Fruit fly (Drosophila melanogaster): ENCODE data around the gene Cdk2.
A peak's percentile ranks its signal among the peaks of the same experiment; 100 is the strongest.

The Cdk2 gene

DNA sequence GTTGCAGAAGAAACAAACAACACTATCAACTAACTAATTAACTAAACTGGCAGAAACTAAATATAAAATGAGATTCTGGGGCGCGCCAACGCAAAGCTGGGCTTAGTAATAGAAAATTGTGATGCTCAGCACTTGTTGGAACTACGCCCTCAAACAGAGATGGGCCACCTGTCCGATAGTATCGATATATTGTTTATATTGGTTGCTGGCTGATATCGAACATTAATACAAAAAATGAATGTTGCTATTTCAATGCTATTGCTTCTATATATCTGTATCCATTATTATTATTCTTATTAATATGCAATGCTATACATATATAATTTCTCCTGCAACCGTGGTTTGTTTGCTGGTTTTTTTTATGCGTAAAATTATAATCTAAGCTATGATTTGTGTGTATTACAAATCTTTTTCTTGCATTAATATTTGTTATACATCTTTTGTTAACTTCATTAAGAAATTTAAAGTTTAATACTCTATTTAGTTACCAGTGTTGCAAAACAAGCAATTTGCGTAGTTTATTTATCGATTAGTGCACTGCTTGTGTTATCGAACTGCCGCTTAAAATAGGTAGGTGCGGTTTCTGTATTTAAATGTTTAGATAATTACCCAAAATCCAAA is 26.9 kb downstream of the Cdk2 start, which contains the start of gene CG31195 (continued):
- no peak for TF ChIP-seq GATAe (GFP tag; conservative IDR thresholded peaks at IDR 0.05)
- TF ChIP-seq tll (GFP tag; optimal IDR thresholded peaks at IDR 0.05), result no peak
- TF ChIP-seq eyg (GFP tag; optimal IDR thresholded peaks at IDR 0.05), result no peak
- TF ChIP-seq mld (GFP tag; IDR thresholded peaks at IDR 0.05; ENCODE audit: partially characterized antibody), result peak; percentile 58; the same call in 1 of the 3 replicates
- TF ChIP-seq CG34422 (GFP tag; IDR thresholded peaks at IDR 0.05), result 0 out of 3 replicates have a peak, but pooled peaks have one; percentile 18
- TF ChIP-seq hb (GFP tag; IDR thresholded peaks at IDR 0.05; ENCODE audit: partially characterized antibody), result peak; percentile 62; the same call in 2 of the 3 replicates
- no peak for TF ChIP-seq disco-r (GFP tag; optimal IDR thresholded peaks at IDR 0.05)
- peak; percentile 52; the same call in 1 of the 2 replicates for TF ChIP-seq ato (GFP tag; IDR thresholded peaks at IDR 0.05; ENCODE audit: partially characterized antibody)
- TF ChIP-seq CG11093 (GFP tag; IDR thresholded peaks at IDR 0.05), result no peak
- no peak for TF ChIP-seq H2.0 (GFP tag; IDR thresholded peaks at IDR 0.05)
- no peak for TF ChIP-seq cwo (GFP tag; optimal IDR thresholded peaks at IDR 0.05)
- TF ChIP-seq Fer1 (GFP tag; optimal IDR thresholded peaks at IDR 0.05), result no peak
- TF ChIP-seq CG14965 (GFP tag; optimal IDR thresholded peaks at IDR 0.05; ENCODE audit: borderline replicate concordance), result no peak
- no peak for TF ChIP-seq NFAT (GFP tag; IDR thresholded peaks at IDR 0.05)
- no peak for TF ChIP-seq pum (GFP tag; optimal IDR thresholded peaks at IDR 0.05)
- TF ChIP-seq prd (optimal IDR thresholded peaks at IDR 0.05), result no peak
- no peak for TF ChIP-seq prd (GFP tag; IDR thresholded peaks at IDR 0.05)
- TF ChIP-seq Nf-YC (tag; optimal IDR thresholded peaks at IDR 0.05), result no peak
- TF ChIP-seq Six4 (GFP tag; optimal IDR thresholded peaks at IDR 0.05), result no peak
- no peak for TF ChIP-seq z (GFP tag; IDR thresholded peaks at IDR 0.05)
- TF ChIP-seq al (GFP tag; IDR thresholded peaks at IDR 0.05), result no peak
- no peak for TF ChIP-seq CG7556 (GFP tag; optimal IDR thresholded peaks at IDR 0.05)
- TF ChIP-seq CG6272 (GFP tag; IDR thresholded peaks at IDR 0.05), result no peak
- peak; percentile 64 for TF ChIP-seq vnd (GFP tag; IDR thresholded peaks at IDR 0.05; ENCODE audit: partially characterized antibody)
- TF ChIP-seq corto (GFP tag; optimal IDR thresholded peaks at IDR 0.05), result no peak
- no peak for TF ChIP-seq sens (GFP tag)
- no peak for TF ChIP-seq CG34376 (GFP tag; optimal IDR thresholded peaks at IDR 0.05)
- peak; percentile 8 for TF ChIP-seq Med (GFP tag)
- no peak for TF ChIP-seq pho (GFP tag; optimal IDR thresholded peaks at IDR 0.05)
- no peak for TF ChIP-seq CG11696 (GFP tag; IDR thresholded peaks at IDR 0.05)
- no peak for TF ChIP-seq CG12769 (tag; optimal IDR thresholded peaks at IDR 0.05)
- no peak for TF ChIP-seq CG9437 (GFP tag; optimal IDR thresholded peaks at IDR 0.05)
- TF ChIP-seq pros (GFP tag; optimal IDR thresholded peaks at IDR 0.05), result no peak
- TF ChIP-seq CG6254 (GFP tag; optimal IDR thresholded peaks at IDR 0.05), result peak; percentile 39
- no peak for TF ChIP-seq yki (optimal IDR thresholded peaks at IDR 0.05)
- TF ChIP-seq CG17612 (GFP tag; IDR thresholded peaks at IDR 0.05), result no peak
- no peak for TF ChIP-seq gem (tag; optimal IDR thresholded peaks at IDR 0.05)
- TF ChIP-seq CG3407 (GFP tag; optimal IDR thresholded peaks at IDR 0.05), result no peak
- TF ChIP-seq CG1603 (tag; optimal IDR thresholded peaks at IDR 0.05), result no peak
- TF ChIP-seq CG12299 (tag; optimal IDR thresholded peaks at IDR 0.05), result no peak
- no peak for TF ChIP-seq Vsx1 (GFP tag; optimal IDR thresholded peaks at IDR 0.05)
- no peak for TF ChIP-seq CG11560 (tag; IDR thresholded peaks at IDR 0.05)
- TF ChIP-seq HLH3B (GFP tag; IDR thresholded peaks at IDR 0.05), result no peak
- TF ChIP-seq trh (GFP tag; optimal IDR thresholded peaks at IDR 0.05), result no peak
- no peak for TF ChIP-seq CG11723 (GFP tag; optimal IDR thresholded peaks at IDR 0.05)
- TF ChIP-seq Hmr (GFP tag; optimal IDR thresholded peaks at IDR 0.05), result no peak
- TF ChIP-seq CG8944 (GFP tag; optimal IDR thresholded peaks at IDR 0.05), result no peak
- TF ChIP-seq ham (GFP tag; IDR thresholded peaks at IDR 0.05), result no peak
- peak; percentile 69 for TF ChIP-seq CG14860 (GFP tag; IDR thresholded peaks at IDR 0.05; ENCODE audit: partially characterized antibody)
- TF ChIP-seq CG3847 (GFP tag; IDR thresholded peaks at IDR 0.05), result no peak
- no peak for TF ChIP-seq cato (GFP tag; optimal IDR thresholded peaks at IDR 0.05; ENCODE audit: borderline replicate concordance)

Measured in whole organism, embryonic.